Fruit fly (Drosophila melanogaster) whole organism, wandering third instar larva: Measurements from ENCODE around the gene CG42869.

ENCODE experiments used
- Dfd ChIP-seq: fragments of >200 bp; optimal IDR thresholded peaks from 2 replicates; lab custom pipeline; 2017; ENCODE audit warnings: missing biosample characterization, missing genetic modification characterization
- Dif ChIP-seq: fragments of 200-275, 200-300 bp; sonication (Bioruptor generic); optimal IDR thresholded peaks from 2 replicates; lab custom pipeline; 2018; ENCODE audit warnings: missing biosample characterization, missing genetic modification characterization; ENCODE audit not compliant: partially characterized antibody
- GATAd ChIP-seq: sonication (Bioruptor generic); optimal IDR thresholded peaks from 2 replicates; lab custom pipeline; 2016; ENCODE audit warnings: missing biosample characterization, missing genetic modification characterization
- HLH106 ChIP-seq: fragments of 200-800 bp; optimal IDR thresholded peaks from 3 replicates; lab custom pipeline; 2019; ENCODE audit warnings: missing biosample characterization, mild to moderate bottlenecking, missing genetic modification characterization, moderate library complexity
- Hr78 ChIP-seq: fragments of >200 bp; optimal IDR thresholded peaks from 2 replicates; lab custom pipeline; 2017; ENCODE audit warnings: missing biosample characterization, missing genetic modification characterization
- Hr83 ChIP-seq: fragments of 200-300 bp; sonication (Bioruptor generic); optimal IDR thresholded peaks from 2 replicates; lab custom pipeline; 2016; ENCODE audit warnings: missing biosample characterization, mild to moderate bottlenecking, missing genetic modification characterization, moderate library complexity; ENCODE audit not compliant: poor library complexity, severe bottlenecking
- Mio ChIP-seq: sonication (Bioruptor generic); optimal IDR thresholded peaks from 2 replicates; lab custom pipeline; 2016; ENCODE audit warnings: missing biosample characterization, missing genetic modification characterization
- OdsH ChIP-seq: fragments of 200-800 bp; sonication (Bioruptor generic); optimal IDR thresholded peaks from 2 replicates; lab custom pipeline; 2016; ENCODE audit warnings: missing biosample characterization, mild to moderate bottlenecking, missing genetic modification characterization
- Rel ChIP-seq, 2 experiments: fragments of 200-800 bp; sonication (Bioruptor generic) in 1 of 2; optimal IDR thresholded peaks; 2 replicates in 1 of 2; 3 replicates in 1 of 2; lab custom pipeline; 2016 to 2019; ENCODE audit warnings: mild to moderate bottlenecking in 2 of 2, missing biosample characterization in 2 of 2, missing genetic modification characterization in 2 of 2, moderate library complexity in 1 of 2
- Sp1 ChIP-seq: fragments of 200-800 bp; sonication (Bioruptor generic); optimal IDR thresholded peaks from 3 replicates; lab custom pipeline; 2019; ENCODE audit warnings: missing biosample characterization, mild to moderate bottlenecking, missing genetic modification characterization, moderate library complexity
- Vsx2 ChIP-seq: fragments of 200-300, 225-300 bp; sonication (Bioruptor generic); optimal IDR thresholded peaks from 2 replicates; lab custom pipeline; 2018; ENCODE audit warnings: missing biosample characterization, missing genetic modification characterization; ENCODE audit not compliant: partially characterized antibody
- br ChIP-seq: fragments of 200-800 bp; sonication (Bioruptor generic); optimal IDR thresholded peaks from 2 replicates; lab custom pipeline; 2016; ENCODE audit warnings: missing biosample characterization, missing genetic modification characterization
- brk ChIP-seq: fragments of 200-800 bp; sonication (Bioruptor generic); optimal IDR thresholded peaks from 2 replicates; lab custom pipeline; 2016; ENCODE audit warnings: missing biosample characterization, mild to moderate bottlenecking, missing genetic modification characterization
- dmrt93B ChIP-seq: fragments of 200-800 bp; sonication (Bioruptor generic); optimal IDR thresholded peaks from 2 replicates; lab custom pipeline; 2018; ENCODE audit warnings: missing biosample characterization, mild to moderate bottlenecking, missing genetic modification characterization
- dsf ChIP-seq: sonication (Bioruptor generic); optimal IDR thresholded peaks from 2 replicates; lab custom pipeline; 2016; ENCODE audit warnings: missing biosample characterization, missing genetic modification characterization, borderline replicate concordance
- ey ChIP-seq: fragments of 200-800 bp; sonication (Bioruptor generic); optimal IDR thresholded peaks from 2 replicates; lab custom pipeline; 2016; ENCODE audit warnings: missing biosample characterization, missing genetic modification characterization
- foxo ChIP-seq, 2 experiments: fragments of 200-800 bp; sonication (Bioruptor generic); optimal IDR thresholded peaks; 2 replicates in 1 of 2; 3 replicates in 1 of 2; lab custom pipeline; 2016 to 2017; ENCODE audit warnings: missing biosample characterization in 2 of 2, missing genetic modification characterization in 2 of 2
- fru ChIP-seq: fragments of 200-800 bp; sonication (Bioruptor generic); optimal IDR thresholded peaks from 3 replicates; lab custom pipeline; 2016; ENCODE audit warnings: missing biosample characterization, mild to moderate bottlenecking, missing genetic modification characterization
- h ChIP-seq: fragments of 200-800 bp; sonication (Bioruptor generic); optimal IDR thresholded peaks from 3 replicates; lab custom pipeline; 2016; ENCODE audit warnings: missing biosample characterization, mild to moderate bottlenecking, missing genetic modification characterization
- jim ChIP-seq: fragments of 175-275, 200-325 bp; sonication (Bioruptor generic); optimal IDR thresholded peaks from 2 replicates; lab custom pipeline; 2016; ENCODE audit warnings: missing biosample characterization, mild to moderate bottlenecking, missing genetic modification characterization
- lola ChIP-seq: fragments of >200 bp; optimal IDR thresholded peaks from 2 replicates; lab custom pipeline; 2017; ENCODE audit warnings: missing biosample characterization, missing genetic modification characterization
- pan ChIP-seq: fragments of >200 bp; optimal IDR thresholded peaks from 2 replicates; lab custom pipeline; 2017
- psq ChIP-seq: fragments of 200-800 bp; sonication (Bioruptor generic); optimal IDR thresholded peaks from 3 replicates; lab custom pipeline; 2017; ENCODE audit warnings: missing biosample characterization, mild to moderate bottlenecking, missing genetic modification characterization, moderate library complexity
- rgr ChIP-seq: fragments of 200-800 bp; sonication (Bioruptor generic); optimal IDR thresholded peaks from 3 replicates; lab custom pipeline; 2016; ENCODE audit warnings: missing biosample characterization, mild to moderate bottlenecking, missing genetic modification characterization
- sage ChIP-seq: fragments of 200-800 bp; sonication (Bioruptor generic); optimal IDR thresholded peaks from 2 replicates; lab custom pipeline; 2016; ENCODE audit warnings: missing biosample characterization, mild to moderate bottlenecking, missing genetic modification characterization
- sv ChIP-seq: fragments of 200-800 bp; sonication (Bioruptor generic); optimal IDR thresholded peaks from 3 replicates; lab custom pipeline; 2016; ENCODE audit warnings: missing biosample characterization, missing genetic modification characterization
- tai ChIP-seq: sonication (Bioruptor generic); optimal IDR thresholded peaks from 2 replicates; lab custom pipeline; 2016; ENCODE audit warnings: missing biosample characterization, missing genetic modification characterization
- usp ChIP-seq: fragments of >200 bp; optimal IDR thresholded peaks from 2 replicates; lab custom pipeline; 2017; ENCODE audit warnings: missing biosample characterization, missing genetic modification characterization
- woc ChIP-seq: sonication (Bioruptor generic); optimal IDR thresholded peaks from 2 replicates; lab custom pipeline; 2016; ENCODE audit warnings: missing biosample characterization, mild to moderate bottlenecking, missing genetic modification characterization

Gene CG42869

DNA sequence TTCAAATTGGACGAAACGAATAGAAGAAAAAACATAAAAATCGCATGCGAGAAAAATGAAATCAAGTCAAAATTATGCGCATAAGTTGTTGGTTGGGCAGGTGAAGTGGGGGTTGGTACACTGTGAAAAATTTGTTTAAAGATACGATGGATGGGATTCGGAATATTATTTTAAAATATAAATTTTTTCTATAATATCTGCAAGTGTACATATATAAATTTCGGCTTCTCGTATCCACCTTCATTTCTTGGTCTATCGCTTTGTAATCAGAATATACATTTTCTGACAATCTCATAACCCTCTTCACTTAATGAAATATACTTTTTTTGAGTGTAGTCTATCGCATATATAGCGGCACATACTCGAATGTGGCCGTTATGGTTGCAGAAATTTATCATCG lies 33.3 kb downstream of the CG42869 start:
- TF ChIP-seq h (GFP tag; lab: Kevin White, UChicago) (no peak), foxo (GFP tag; optimal IDR thresholded peaks at IDR 0.05; lab: Kevin White, UChicago) (peak in 1 of 2 experiments; percentile 16), Dif (GFP tag; lab: Kevin White, UChicago) (no peak), lola (GFP tag; lab: Kevin White, UChicago) (no peak)

DNA sequence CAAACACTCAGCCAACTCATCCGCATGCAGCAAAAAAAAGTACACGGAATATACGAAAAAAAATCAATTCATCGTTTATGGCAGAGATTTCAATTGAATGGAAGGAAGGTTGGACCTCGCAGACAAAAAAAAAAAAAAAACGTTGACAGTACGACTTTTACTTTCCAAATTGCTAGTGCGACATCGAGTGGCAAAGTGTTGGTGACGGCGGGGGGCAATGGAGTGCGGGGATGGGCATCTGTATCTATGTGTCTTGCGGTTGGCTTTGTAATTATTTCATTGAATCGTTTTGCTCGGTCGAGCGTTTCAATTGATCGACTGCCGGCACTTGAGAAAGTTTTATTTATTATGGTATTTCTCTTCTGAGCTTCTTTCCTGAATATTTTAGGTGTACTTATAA lies 35.1 kb downstream of the CG42869 start:
- no peak for TF ChIP-seq sage (GFP tag; lab: Kevin White, UChicago)
- no peak for TF ChIP-seq tai (GFP tag; lab: Kevin White, UChicago)
- TF ChIP-seq usp (GFP tag; lab: Kevin White, UChicago) = no peak
- no peak for TF ChIP-seq Rel (GFP tag; optimal IDR thresholded peaks at IDR 0.05; lab: Kevin White, UChicago)
- TF ChIP-seq Rel (tag; optimal IDR thresholded peaks at IDR 0.05; lab: Kevin White, UChicago) = no peak
- no peak for TF ChIP-seq OdsH (GFP tag; lab: Kevin White, UChicago)
- no peak for TF ChIP-seq sv (GFP tag; lab: Kevin White, UChicago)
- TF ChIP-seq Hr83 = no peak
- no peak for TF ChIP-seq pan (lab: Kevin White, UChicago)
- no peak for TF ChIP-seq jim (GFP tag; lab: Kevin White, UChicago)
- TF ChIP-seq ey (GFP tag; lab: Kevin White, UChicago) = no peak
- TF ChIP-seq rgr = no peak
- TF ChIP-seq Dif (GFP tag; lab: Kevin White, UChicago) = no peak
- TF ChIP-seq Sp1 = no peak
- no peak for TF ChIP-seq br (GFP tag; lab: Kevin White, UChicago)
- no peak for TF ChIP-seq brk (GFP tag; lab: Kevin White, UChicago)
- TF ChIP-seq Dfd (GFP tag; lab: Kevin White, UChicago) = no peak
- no peak for TF ChIP-seq h (GFP tag; lab: Kevin White, UChicago)
- TF ChIP-seq psq (GFP tag; lab: Kevin White, UChicago) = no peak
- TF ChIP-seq lola (GFP tag; lab: Kevin White, UChicago) = no peak

DNA sequence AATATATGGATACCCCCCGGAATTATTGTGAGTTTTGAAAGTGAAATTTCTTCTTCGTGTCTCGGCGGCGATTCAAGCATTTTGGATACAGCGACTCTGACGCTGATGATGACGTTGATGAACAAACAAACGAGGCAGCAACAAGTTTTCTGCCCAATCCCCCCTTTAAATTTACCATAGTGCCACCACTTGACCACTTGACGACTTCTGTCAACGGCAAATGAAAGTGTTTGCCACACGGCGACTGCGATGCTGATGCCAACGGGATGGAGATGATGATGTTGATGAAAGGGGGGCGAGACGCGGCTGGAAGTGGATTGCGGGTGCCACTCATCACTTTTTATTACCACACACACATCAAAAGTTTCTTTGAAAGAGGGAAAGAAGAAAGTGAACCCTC lies 36.2 kb downstream of the CG42869 start:
- TF ChIP-seq woc (GFP tag; lab: Kevin White, UChicago) = no peak
- TF ChIP-seq HLH106 (tag; lab: Kevin White, UChicago) = no peak
- TF ChIP-seq br (GFP tag; lab: Kevin White, UChicago) = no peak
- no peak for TF ChIP-seq Rel (GFP tag; optimal IDR thresholded peaks at IDR 0.05; lab: Kevin White, UChicago)
- no peak for TF ChIP-seq Rel (tag; optimal IDR thresholded peaks at IDR 0.05; lab: Kevin White, UChicago)
- TF ChIP-seq foxo (GFP tag; optimal IDR thresholded peaks at IDR 0.05; lab: Kevin White, UChicago) = no peak
- no peak for TF ChIP-seq tai (GFP tag; lab: Kevin White, UChicago)
- TF ChIP-seq Hr83 = no peak
- no peak for TF ChIP-seq sv (GFP tag; lab: Kevin White, UChicago)
- no peak for TF ChIP-seq pan (lab: Kevin White, UChicago)

DNA sequence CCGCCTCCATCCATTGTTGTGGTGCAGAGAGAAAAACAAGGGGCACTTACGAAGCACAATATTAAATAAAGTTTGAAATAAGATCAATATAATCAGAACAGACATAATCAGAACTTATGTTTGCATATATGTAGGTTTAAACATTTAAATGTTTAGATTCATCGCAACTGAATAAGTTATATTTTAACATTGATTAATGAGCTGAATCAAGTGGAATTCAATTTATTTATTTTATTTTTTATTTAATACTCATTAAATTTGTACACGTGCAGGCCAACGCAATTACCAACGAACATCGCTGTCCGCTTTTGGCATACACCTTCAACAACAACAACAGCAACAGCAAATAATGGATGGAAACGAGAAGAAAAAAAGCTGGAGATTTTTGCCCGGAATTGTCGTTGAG lies 37.8 kb downstream of the CG42869 start:
- TF ChIP-seq br (GFP tag; lab: Kevin White, UChicago) (peak; percentile 36), Dif (GFP tag; lab: Kevin White, UChicago) (no peak), sv (GFP tag; lab: Kevin White, UChicago) (no peak), OdsH (GFP tag; lab: Kevin White, UChicago) (peak; percentile 34), h (GFP tag; lab: Kevin White, UChicago) (peak; percentile 45), psq (GFP tag; lab: Kevin White, UChicago) (peak; percentile 51), Vsx2 (GFP tag; lab: Kevin White, UChicago) (no peak), Sp1 (peak; percentile 44), ey (GFP tag; lab: Kevin White, UChicago) (peak; percentile 32), sage (GFP tag; lab: Kevin White, UChicago) (no peak), rgr (peak; percentile 22), HLH106 (tag; lab: Kevin White, UChicago) (peak; percentile 63), fru (peak; percentile 61), foxo (GFP tag; optimal IDR thresholded peaks at IDR 0.05; lab: Kevin White, UChicago) (peak in 1 of 2 experiments; percentile 69), dmrt93B (GFP tag; lab: Kevin White, UChicago) (peak; percentile 22)

DNA sequence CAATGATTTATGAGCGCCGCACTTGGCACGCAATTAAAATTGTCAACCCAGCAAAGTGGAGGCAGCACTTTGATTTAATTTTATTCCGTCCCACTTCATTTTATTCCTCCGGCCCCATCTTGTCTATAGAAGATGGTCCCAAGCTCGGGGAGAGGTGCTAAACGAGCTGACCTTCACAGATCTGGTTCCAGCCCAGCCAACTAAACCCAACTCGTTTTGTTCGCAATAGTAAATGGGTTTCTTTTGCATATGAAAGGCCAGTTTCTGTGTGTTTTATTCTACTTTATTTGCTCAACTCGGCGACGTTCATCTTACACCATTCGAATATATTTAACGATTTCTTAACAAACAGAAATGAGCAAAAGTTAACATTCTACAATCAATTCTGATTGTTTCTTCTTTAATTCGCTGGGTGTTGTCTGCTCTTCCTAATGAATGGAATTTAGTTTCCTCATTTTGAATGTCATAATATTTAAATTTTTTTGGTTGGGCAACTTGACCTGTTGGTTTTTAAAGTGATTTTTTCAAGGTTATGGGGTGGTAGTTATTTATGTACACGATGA lies 43.5 kb downstream of the CG42869 start:
- no peak for TF ChIP-seq Mio
- TF ChIP-seq Sp1 = no peak
- TF ChIP-seq Hr78 (GFP tag; lab: Kevin White, UChicago) = no peak
- no peak for TF ChIP-seq GATAd
- TF ChIP-seq dsf (GFP tag; lab: Kevin White, UChicago) = no peak
- no peak for TF ChIP-seq Dif (GFP tag; lab: Kevin White, UChicago)
